Fruit fly (Drosophila melanogaster) whole organism, pupa: ENCODE results near the gene CG10650.
A peak's percentile ranks its signal among the peaks of the same experiment; 100 is the strongest.

ENCODE experiments used
- CG10348 ChIP-seq: fragments of 200-800 bp; sonication (Bioruptor generic); IDR thresholded peaks from 2 replicates; pipeline ENCODE4 v1.3.6; 2022; ENCODE audit warnings: missing biosample characterization, missing genetic modification characterization
- CG12605 ChIP-seq: fragments of 200-800 bp; sonication (Bioruptor generic); IDR thresholded peaks from 2 replicates; pipeline ENCODE4 v1.3.6; 2022; ENCODE audit warnings: missing biosample characterization, missing genetic modification characterization
- CG13204 ChIP-seq: fragments of 200-800 bp; sonication (Bioruptor generic); optimal IDR thresholded peaks from 2 replicates; lab custom pipeline; 2018; ENCODE audit warnings: missing biosample characterization, mild to moderate bottlenecking, missing genetic modification characterization, moderate library complexity
- CG14655 ChIP-seq: fragments of 200-800 bp; sonication (Bioruptor generic); optimal IDR thresholded peaks from 3 replicates; lab custom pipeline; 2017; ENCODE audit warnings: mild to moderate bottlenecking, missing biosample characterization, missing genetic modification reagents, missing genetic modification characterization
- CG15710 ChIP-seq: fragments of 200-800 bp; sonication (Bioruptor generic); optimal IDR thresholded peaks from 2 replicates; lab custom pipeline; 2018; ENCODE audit warnings: missing biosample characterization, mild to moderate bottlenecking, missing genetic modification characterization, moderate library complexity
- CG17806 ChIP-seq: fragments of 200-800 bp; sonication (Bioruptor generic); optimal IDR thresholded peaks from 2 replicates; lab custom pipeline; 2018; ENCODE audit warnings: missing biosample characterization, mild to moderate bottlenecking, missing genetic modification characterization, moderate library complexity
- CG32121 ChIP-seq: fragments of 200-800 bp; sonication (Bioruptor generic); IDR thresholded peaks from 2 replicates; pipeline ENCODE4 v1.3.6; 2022; ENCODE audit warnings: missing biosample characterization, missing genetic modification characterization
- CG34367 ChIP-seq: fragments of 200-800 bp; sonication (Bioruptor generic); optimal IDR thresholded peaks from 2 replicates; lab custom pipeline; 2018; ENCODE audit warnings: missing biosample characterization, mild to moderate bottlenecking, missing genetic modification characterization
- CG4496 ChIP-seq: fragments of 200-800 bp; sonication (Bioruptor generic); IDR thresholded peaks from 3 replicates; pipeline ENCODE4 v1.3.6; 2022; ENCODE audit warnings: missing biosample characterization, missing genetic modification characterization
- CG8159 ChIP-seq: fragments of 200-800 bp; sonication (Bioruptor generic); optimal IDR thresholded peaks from 3 replicates; lab custom pipeline; 2018; ENCODE audit warnings: missing biosample characterization, mild to moderate bottlenecking, missing genetic modification characterization, moderate library complexity
- CG8301 ChIP-seq: fragments of 200-800 bp; sonication (Bioruptor generic); optimal IDR thresholded peaks from 2 replicates; lab custom pipeline; 2018; ENCODE audit warnings: missing biosample characterization, mild to moderate bottlenecking, missing genetic modification characterization
- CG9948 ChIP-seq: fragments of 200-800 bp; sonication (Bioruptor generic); optimal IDR thresholded peaks from 2 replicates; lab custom pipeline; 2018; ENCODE audit warnings: missing biosample characterization, mild to moderate bottlenecking, missing genetic modification characterization, moderate library complexity
- D1 ChIP-seq: fragments of 200-800 bp; sonication (Bioruptor generic); optimal IDR thresholded peaks from 2 replicates; lab custom pipeline; 2018; ENCODE audit warnings: missing biosample characterization, mild to moderate bottlenecking, missing genetic modification characterization, moderate library complexity
- EcR ChIP-seq: fragments of 200-800 bp; sonication (Bioruptor generic); optimal IDR thresholded peaks from 3 replicates; lab custom pipeline; 2019; ENCODE audit warnings: missing biosample characterization, missing genetic modification characterization, mild to moderate bottlenecking, moderate library complexity, missing genetic modification reagents
- Ets98B ChIP-seq: fragments of 200-800 bp; sonication (Bioruptor generic); IDR thresholded peaks from 2 replicates; pipeline ENCODE4 v1.3.6; 2022; ENCODE audit warnings: missing biosample characterization, missing genetic modification characterization
- Pif1A ChIP-seq: fragments of 200-800 bp; sonication (Bioruptor generic); optimal IDR thresholded peaks from 3 replicates; lab custom pipeline; 2016; ENCODE audit warnings: missing biosample characterization, missing genetic modification characterization
- Pif1B ChIP-seq: fragments of 200-800 bp; sonication (Bioruptor generic); optimal IDR thresholded peaks from 3 replicates; lab custom pipeline; 2016; ENCODE audit warnings: missing biosample characterization, missing genetic modification characterization
- Snoo ChIP-seq: fragments of 200-800 bp; sonication (Bioruptor generic); optimal IDR thresholded peaks from 3 replicates; lab custom pipeline; 2017; ENCODE audit warnings: missing biosample characterization, mild to moderate bottlenecking, missing genetic modification characterization, inconsistent platforms
- fd96Ca ChIP-seq: fragments of 200-800 bp; sonication (Bioruptor generic); IDR thresholded peaks from 3 replicates; pipeline ENCODE4 v1.3.6; 2022; ENCODE audit warnings: missing biosample characterization, missing genetic modification characterization
- gl ChIP-seq: fragments of 200-800 bp; sonication (Bioruptor generic); optimal IDR thresholded peaks from 2 replicates; lab custom pipeline; 2018; ENCODE audit warnings: missing biosample characterization, mild to moderate bottlenecking, missing genetic modification characterization
- rn ChIP-seq: fragments of 200-800 bp; sonication (Bioruptor generic); IDR thresholded peaks from 2 replicates; pipeline ENCODE4 v1.3.6; 2022; ENCODE audit warnings: missing biosample characterization, missing genetic modification characterization

The CG10650 gene

DNA sequence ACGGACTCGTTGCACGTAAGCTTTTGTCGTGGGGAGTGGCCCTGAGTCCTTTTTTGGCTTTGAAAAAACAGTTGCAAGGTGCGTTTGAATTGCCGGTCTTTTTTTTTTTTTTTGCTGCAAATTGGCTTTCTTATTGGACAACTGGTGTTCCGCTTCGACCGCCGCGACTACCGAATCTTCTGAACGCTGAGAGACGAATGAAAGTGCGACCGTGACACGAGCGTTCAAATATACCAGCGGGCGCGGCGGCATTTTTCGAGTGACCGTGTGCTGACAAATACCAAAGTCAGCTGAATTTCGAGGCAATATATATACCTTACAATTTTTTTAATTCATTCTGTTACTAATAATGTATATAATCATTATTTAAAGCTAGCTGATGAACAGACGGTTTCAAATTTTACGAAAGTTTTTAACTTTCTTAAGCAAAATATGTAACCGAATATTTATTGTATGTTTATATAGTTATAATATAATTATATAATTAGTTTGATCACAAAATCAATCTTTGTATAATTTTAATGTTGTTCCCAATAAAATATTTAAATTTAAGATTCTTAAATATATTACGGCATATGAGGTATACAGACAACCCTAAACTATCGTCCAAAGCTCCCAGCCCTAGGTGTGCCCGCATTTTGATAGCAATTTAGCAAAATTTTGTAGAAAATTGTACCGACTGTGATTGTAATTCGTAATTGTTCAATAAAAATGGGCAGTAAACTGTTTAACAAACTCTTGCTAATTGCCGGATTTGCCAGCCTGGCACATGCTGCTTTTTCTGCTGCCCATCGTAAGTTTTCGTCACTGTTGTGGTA is 8.4 kb downstream of the CG10650 start, which contains the start of the genes Swip-1 and EMC5:
Swip-1 (minus strand) TSS at position 203 of the 818 bp plus-strand sequence.
EMC5 (plus strand) TSS at position 630 of the 818 bp plus-strand sequence.
- TF ChIP-seq Ets98B (peak; percentile 38; the same call in 1 of the 2 replicates), fd96Ca (GFP tag; lab: Robert Waterston, UW) (0 out of 3 replicates have a peak, but pooled peaks have one; percentile 36), CG34367 (tag; lab: Kevin White, UChicago) (peak; percentile 31), D1 (peak; percentile 16), gl (tag; lab: Kevin White, UChicago) (no peak), Snoo (tag; lab: Kevin White, UChicago) (no peak), CG8159 (tag; lab: Kevin White, UChicago) (peak; percentile 68), CG14655 (GFP tag; lab: Kevin White, UChicago) (peak; percentile 50), rn (GFP tag; lab: Robert Waterston, UW) (0 out of 2 replicates have a peak, but pooled peaks have one; percentile 9), CG9948 (tag; lab: Kevin White, UChicago) (peak; percentile 31), EcR (no peak), CG15710 (tag; lab: Kevin White, UChicago) (peak; percentile 61), Pif1B (GFP tag; lab: Kevin White, UChicago) (peak; percentile 2), CG17806 (tag; lab: Kevin White, UChicago) (peak; percentile 32), CG4496 (peak; percentile 39; the same call in 1 of the 3 replicates), CG12605 (no peak), Pif1A (GFP tag; lab: Kevin White, UChicago) (peak; percentile 23)

DNA sequence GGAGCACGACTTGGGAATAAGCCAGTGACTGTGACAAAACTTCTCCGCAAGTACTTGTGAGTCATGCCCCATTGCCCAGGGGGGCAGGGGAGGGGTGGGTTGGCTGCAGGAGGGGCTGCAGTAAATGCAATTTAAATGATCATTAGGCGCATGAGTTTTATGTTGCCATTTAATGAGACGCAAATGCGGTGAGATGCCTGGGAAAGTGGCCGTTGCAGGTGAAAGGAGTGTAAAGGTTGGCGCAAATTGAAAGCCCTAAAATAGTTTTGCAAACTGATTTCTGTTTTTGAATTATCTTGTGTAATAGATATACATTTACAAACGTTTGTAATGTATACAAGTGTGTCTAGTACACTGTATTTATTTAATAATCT is 9.6 kb downstream of the CG10650 start:
- TF ChIP-seq Pif1B (GFP tag; lab: Kevin White, UChicago) (no peak), CG8301 (no peak), CG4496 (no peak), fd96Ca (GFP tag; lab: Robert Waterston, UW) (no peak), EcR (no peak)

dm6 chr2L:18985201-18986124 is 10.3 kb downstream of the CG10650 start:
- TF ChIP-seq Pif1A (GFP tag; lab: Kevin White, UChicago) = peak; percentile 6
- peak; percentile 9 for TF ChIP-seq CG8159 (tag; lab: Kevin White, UChicago)
- TF ChIP-seq CG15710 (tag; lab: Kevin White, UChicago) = peak; percentile 12
- TF ChIP-seq CG10348 (GFP tag; lab: Robert Waterston, UW) = no peak
- no peak for TF ChIP-seq CG4496
- peak; percentile 9 for TF ChIP-seq CG8301
- TF ChIP-seq CG14655 (GFP tag; lab: Kevin White, UChicago) = peak; percentile 36

DNA sequence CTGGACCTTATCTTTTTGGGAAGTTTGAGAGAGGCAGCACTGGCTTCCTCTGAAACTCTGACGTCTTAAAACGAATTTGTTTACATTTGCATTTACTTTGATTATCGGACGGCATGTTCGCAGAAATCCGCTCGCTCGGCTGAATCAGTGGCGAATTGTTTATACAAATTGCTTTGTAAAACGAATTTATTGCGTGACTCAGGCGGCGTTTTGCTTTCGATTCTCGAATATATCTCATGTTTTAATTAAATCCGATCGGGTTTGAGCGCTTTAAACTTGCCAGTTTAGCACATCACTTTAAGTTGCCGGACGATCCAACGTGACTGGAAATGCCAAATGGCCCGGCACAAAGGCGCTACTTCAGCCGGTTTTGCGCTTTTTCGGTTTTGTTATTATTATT is 11.6 kb downstream of the CG10650 start:
- TF ChIP-seq Ets98B (no peak), CG32121 (GFP tag; lab: Robert Waterston, UW) (no peak), CG14655 (GFP tag; lab: Kevin White, UChicago) (no peak), gl (tag; lab: Kevin White, UChicago) (no peak), CG13204 (GFP tag; lab: Kevin White, UChicago) (no peak), Pif1A (GFP tag; lab: Kevin White, UChicago) (no peak), CG34367 (tag; lab: Kevin White, UChicago) (no peak), Pif1B (GFP tag; lab: Kevin White, UChicago) (no peak), CG8301 (no peak), CG12605 (no peak), CG8159 (tag; lab: Kevin White, UChicago) (no peak), CG15710 (tag; lab: Kevin White, UChicago) (no peak), CG9948 (tag; lab: Kevin White, UChicago) (no peak), Snoo (tag; lab: Kevin White, UChicago) (no peak), D1 (no peak), CG10348 (GFP tag; lab: Robert Waterston, UW) (no peak), rn (GFP tag; lab: Robert Waterston, UW) (no peak), CG4496 (no peak)

DNA sequence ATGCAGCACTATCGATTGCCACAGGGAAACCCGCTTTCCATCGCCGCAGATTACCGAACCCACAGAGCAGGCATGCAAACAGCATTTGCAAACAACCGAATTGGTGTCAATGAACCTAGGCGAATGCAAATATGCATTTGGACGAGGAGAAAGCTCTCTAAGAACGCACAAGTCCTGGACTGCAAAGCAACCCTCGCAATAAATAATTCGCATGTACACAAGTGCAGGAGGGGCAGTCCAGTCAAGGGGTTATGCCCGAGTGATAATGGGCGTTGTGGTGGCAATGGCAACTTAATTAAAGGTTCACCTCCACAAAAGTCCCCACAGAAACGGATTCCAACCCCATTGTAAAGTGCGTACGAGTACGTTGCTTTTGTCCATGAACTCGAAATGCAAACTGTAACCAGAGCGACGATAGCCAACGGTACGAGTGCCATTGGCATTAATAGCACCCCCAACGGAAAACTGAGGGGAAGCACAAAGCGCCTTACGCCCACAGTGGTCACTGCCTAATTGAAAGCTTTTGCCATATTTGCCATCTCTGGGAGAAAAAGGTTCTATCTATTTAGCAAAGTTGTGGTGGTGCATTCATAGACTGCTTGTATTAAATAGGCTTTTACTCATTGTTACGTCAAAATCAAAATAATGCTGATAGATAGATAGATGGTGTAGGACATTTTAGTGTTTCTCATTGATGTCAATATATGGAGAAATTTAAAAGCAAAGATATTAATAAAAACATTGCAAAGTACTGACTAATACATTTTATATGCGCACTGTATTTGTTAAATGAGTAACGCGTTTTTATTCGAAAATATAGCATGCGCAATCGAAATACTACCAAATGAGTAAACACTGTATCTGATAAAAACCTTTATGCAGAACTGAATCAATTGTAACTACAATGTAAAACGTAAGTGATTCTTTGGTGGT is 12.6 kb downstream of the CG10650 start:
- TF ChIP-seq CG12605 (no peak), CG15710 (tag; lab: Kevin White, UChicago) (peak; percentile 21), CG8159 (tag; lab: Kevin White, UChicago) (peak; percentile 34), EcR (peak; percentile 85)
